Fruit fly (Drosophila melanogaster) Kc167 (cell line): ENCODE measurements around the gene CG4537.

Experiments
- Myc ChIP-seq: fragments of >200 bp; optimal IDR thresholded peaks from 2 replicates; lab custom pipeline; 2017; ENCODE audit warnings: missing external identifiers
- Sin3A ChIP-seq: fragments of >200 bp; optimal IDR thresholded peaks from 2 replicates; lab custom pipeline; 2018; ENCODE audit warnings: missing external identifiers
- h ChIP-seq: fragments of >200 bp; optimal IDR thresholded peaks from 3 replicates; lab custom pipeline; 2018; ENCODE audit warnings: missing external identifiers
- insv ChIP-seq: fragments of >200 bp; optimal IDR thresholded peaks from 3 replicates; lab custom pipeline; 2018; ENCODE audit warnings: missing external identifiers
- psq ChIP-seq: fragments of >200 bp; optimal IDR thresholded peaks from 2 replicates; lab custom pipeline; 2017; ENCODE audit warnings: missing external identifiers
- ttk ChIP-seq: sonication (Bioruptor generic); optimal IDR thresholded peaks from 2 replicates; lab custom pipeline; 2017; ENCODE audit warnings: missing external identifiers

CG4537 gene

DNA sequence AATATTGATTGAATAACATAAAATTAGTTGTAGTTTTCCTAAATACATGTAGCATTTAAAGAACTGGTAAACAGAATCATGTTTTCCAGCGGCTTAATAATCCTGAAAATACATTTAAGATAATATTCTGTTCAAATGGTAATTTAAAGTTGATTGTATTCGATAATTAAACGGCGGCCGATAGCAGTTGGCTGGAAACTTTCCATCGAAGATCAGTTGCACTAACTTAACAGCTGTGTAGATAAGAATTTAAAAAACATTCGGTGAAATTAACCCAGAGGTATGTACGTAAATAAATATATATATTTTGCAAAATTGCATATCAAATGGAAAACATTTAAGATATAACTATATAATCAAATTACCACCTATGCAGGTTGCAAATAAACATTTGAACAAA, 29.3 kb downstream of the CG4537 start, which contains the start of gene CG4594:
Gene CG4594 (plus strand): TSS at position 212 of the 400 bp plus-strand sequence.
- TF ChIP-seq insv (lab: Kevin White, UChicago): no peak
- no peak for TF ChIP-seq psq (lab: Kevin White, UChicago)
- TF ChIP-seq Myc: no peak
- no peak for TF ChIP-seq Sin3A (lab: Kevin White, UChicago)
- no peak for TF ChIP-seq ttk
- no peak for TF ChIP-seq h (lab: Kevin White, UChicago)

DNA sequence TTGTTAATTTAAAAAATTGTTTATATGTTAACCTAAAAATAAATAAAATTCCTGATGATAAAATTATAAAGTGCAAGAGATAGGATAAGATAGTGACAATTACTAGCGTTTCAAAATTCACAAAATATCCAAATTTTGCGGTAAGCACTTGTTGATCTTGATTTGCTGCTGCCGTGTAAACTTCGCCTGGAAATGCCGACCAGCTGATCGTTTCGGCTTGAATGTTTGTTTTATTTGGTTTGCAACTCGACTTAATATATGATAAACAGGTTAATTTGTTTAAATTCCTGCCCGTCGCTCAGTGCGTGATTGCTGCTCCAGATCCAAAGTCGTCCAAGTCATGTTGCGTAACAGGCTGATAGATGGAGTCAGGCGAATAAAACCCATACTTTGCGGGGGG, 30.7 kb downstream of the CG4537 start, which contains the start of gene CG4592:
Gene CG4592 (plus strand): TSS at position 233 of the 400 bp plus-strand sequence.
- TF ChIP-seq psq (lab: Kevin White, UChicago) (no peak), Sin3A (lab: Kevin White, UChicago) (no peak), Myc (no peak), insv (lab: Kevin White, UChicago) (no peak), h (lab: Kevin White, UChicago) (no peak), ttk (no peak)

DNA sequence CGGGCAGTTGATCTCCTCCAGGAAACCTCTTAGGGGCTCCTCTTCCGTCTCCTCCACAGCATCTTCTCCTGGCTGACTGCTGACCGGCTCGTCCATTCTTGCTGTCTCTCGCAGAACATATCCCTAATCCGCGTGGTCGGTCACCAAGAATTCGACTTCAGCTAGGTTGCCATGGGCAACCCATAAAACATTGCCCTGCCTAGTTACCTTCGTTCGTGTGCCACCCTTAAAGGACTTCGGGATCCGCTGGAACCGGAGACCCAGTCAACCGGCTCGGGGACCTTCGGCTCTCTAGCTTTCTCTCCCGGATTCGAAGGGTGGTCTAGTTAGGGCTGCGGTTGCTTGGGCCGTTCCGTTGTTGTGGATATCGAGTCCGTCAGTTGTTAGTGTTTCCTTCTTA, 34.1 kb downstream of the CG4537 start, which contains the start of the genes TbCMF46 and CG42366:
Gene TbCMF46 (minus strand): TSS at position 101 of the 400 bp plus-strand sequence.
Gene CG42366 (plus strand): TSS at position 397 of the 400 bp plus-strand sequence.
- TF ChIP-seq Sin3A (lab: Kevin White, UChicago): no peak
- TF ChIP-seq psq (lab: Kevin White, UChicago): no peak
- no peak for TF ChIP-seq Myc
- TF ChIP-seq ttk: no peak
- no peak for TF ChIP-seq insv (lab: Kevin White, UChicago)
- TF ChIP-seq h (lab: Kevin White, UChicago): no peak

DNA sequence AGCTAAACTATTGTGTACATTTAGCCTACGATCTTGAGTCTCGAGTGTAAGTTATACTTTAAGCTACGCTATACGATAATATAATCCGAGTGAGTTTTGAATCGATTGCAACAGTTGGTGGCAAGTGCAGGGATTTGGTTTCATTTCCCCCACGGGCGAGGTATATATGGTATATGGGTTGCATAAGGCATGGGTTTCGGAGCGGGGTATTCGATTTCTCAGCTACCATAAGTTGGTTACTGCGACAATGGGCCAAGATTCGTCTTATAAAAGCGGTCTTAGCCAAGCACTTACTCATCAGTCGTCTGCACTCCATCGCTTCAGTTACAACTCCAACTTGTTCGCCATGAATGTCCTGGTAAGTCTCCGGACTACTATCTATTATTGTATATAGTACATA, 39.6 kb downstream of the CG4537 start, which contains the start of gene CG42367:
Gene CG42367 (plus strand): TSS at position 301 of the 400 bp plus-strand sequence.
- no peak for TF ChIP-seq psq (lab: Kevin White, UChicago)

DNA sequence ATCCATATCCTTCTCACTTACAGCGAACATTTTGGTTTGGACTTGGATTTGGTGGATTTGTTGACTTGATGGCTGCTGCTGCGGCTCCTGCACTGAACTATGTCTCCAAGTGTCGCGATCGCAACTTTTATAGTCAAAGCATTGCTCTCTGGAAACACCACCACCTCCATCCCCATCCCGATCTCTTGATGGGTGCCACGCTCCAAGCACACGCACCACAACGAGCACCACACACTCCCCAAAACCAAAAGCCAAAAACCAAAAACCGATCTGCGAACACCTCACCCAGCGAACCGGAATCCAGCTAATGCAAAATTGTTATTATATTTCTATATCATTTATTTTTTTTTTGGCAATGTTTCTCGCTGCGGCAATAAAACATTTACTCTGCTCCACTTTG, 42.4 kb downstream of the CG4537 start, which contains the start of gene Cpr30F:
Gene Cpr30F (minus strand): TSS at position 101 of the 400 bp plus-strand sequence.
- TF ChIP-seq psq (lab: Kevin White, UChicago) (no peak), Sin3A (lab: Kevin White, UChicago) (no peak), ttk (no peak), insv (lab: Kevin White, UChicago) (no peak), Myc (no peak)

DNA sequence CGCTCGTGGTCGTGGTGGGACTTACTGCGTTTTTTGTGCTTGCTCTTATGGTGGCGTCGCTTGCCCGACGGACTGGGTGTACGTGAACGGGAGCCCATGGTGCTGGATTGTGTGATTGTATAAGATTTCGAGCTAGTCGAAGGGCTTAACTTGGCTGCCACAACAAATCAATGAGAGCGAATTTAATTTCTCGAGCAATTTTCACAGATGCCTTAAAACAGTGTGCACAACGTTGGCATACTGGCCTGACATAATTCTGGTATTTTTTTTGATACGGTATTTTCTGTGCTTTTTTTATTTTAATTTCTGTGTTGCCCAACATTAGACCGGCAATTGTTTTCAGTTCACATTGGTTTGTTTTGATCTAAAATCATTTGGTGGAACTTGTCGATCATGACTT, 47.2 kb downstream of the CG4537 start, which contains the start of gene Arglu1:
Gene Arglu1 (minus strand): TSS at position 227 of the 400 bp plus-strand sequence.
- TF ChIP-seq Sin3A (lab: Kevin White, UChicago): no peak
- TF ChIP-seq h (lab: Kevin White, UChicago): no peak
- no peak for TF ChIP-seq Myc
- TF ChIP-seq psq (lab: Kevin White, UChicago): no peak
- TF ChIP-seq ttk: no peak
- TF ChIP-seq insv (lab: Kevin White, UChicago): no peak

DNA sequence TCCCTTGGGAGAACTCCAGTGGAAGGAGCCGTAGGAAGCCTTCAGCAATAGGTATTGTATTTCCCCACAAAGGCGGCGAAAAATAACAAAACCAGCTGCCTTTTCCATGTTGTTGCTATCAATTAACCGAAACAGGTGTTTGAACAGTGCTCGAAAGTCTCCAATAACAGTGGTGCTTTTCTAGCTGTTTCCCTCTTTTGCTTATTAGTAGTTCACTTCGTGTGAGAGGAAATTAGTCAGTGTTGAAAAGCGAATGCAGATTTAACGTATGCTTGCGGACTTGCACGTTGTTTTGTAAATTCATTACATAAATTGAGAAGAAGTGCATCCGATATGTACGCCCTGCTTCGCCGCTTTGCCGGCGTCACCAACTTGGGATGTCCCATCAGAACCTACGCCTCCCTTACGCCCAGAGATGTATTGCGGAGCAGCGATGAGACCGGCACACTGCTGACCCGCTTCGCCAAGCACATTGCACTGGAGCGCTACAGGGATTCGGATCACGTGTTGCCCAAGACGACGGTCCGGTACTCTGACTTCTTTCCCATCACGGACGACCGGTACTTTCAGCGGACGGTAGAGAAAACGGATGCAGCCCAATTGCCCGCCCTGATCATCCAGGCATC, 48.1 kb downstream of the CG4537 start, which contains the start of the genes Datp and CG4619:
Gene Datp (minus strand): TSS at position 160 of the 626 bp plus-strand sequence.
Gene CG4619 (plus strand): TSS at position 233 of the 626 bp plus-strand sequence.
- TF ChIP-seq ttk (no peak), insv (lab: Kevin White, UChicago) (no peak), Myc (no peak), psq (lab: Kevin White, UChicago) (no peak), h (lab: Kevin White, UChicago) (no peak), Sin3A (lab: Kevin White, UChicago) (no peak)
